Fruit fly (Drosophila melanogaster) whole organism: ENCODE results near the gene CG17321.

ENCODE experiments used
- Dll ChIP-seq: fragments of >200 bp; optimal IDR thresholded peaks from 2 replicates; lab custom pipeline; 2017
- pan ChIP-seq: fragments of >200 bp; optimal IDR thresholded peaks from 2 replicates; lab custom pipeline; 2017
- usp ChIP-seq: fragments of >200 bp; optimal IDR thresholded peaks from 2 replicates; lab custom pipeline; 2017; ENCODE audit warnings: missing biosample characterization, missing genetic modification characterization, mixed read lengths

DNA sequence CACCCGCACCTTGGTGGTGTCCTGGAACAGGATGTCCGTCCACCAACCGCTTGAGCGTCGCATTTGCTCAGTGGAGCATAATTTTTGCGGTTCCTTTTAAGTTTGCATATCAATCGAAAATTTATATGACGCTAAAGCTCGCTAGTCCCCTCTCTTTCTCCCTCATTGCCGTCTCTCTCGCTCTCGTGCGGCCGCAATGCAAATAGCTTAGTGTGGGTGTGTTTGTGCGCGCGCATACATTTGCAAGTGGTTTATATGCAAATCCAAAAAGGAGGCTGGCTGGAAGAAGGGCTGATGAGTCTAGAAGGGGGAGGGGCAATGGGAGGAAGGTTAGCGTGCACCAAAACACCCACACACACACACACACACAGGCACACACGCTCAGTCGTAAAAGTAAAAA lies 41.9 kb downstream of the CG17321 start:
- TF ChIP-seq usp (GFP tag; lab: Kevin White, UChicago): no peak
- TF ChIP-seq pan (lab: Kevin White, UChicago): no peak
- TF ChIP-seq Dll (lab: Kevin White, UChicago): no peak
